Fruit fly (Drosophila melanogaster) whole organism, embryonic: ENCODE measurements around the gene Tbcc.
A peak's percentile ranks its signal among the peaks of the same experiment; 100 is the strongest.

Experiments used
- Atf-2 ChIP-seq: fragments of 200-800 bp; sonication (Bioruptor generic); optimal IDR thresholded peaks from 2 replicates; lab custom pipeline; 2016; ENCODE audit warnings: missing biosample characterization, missing genetic modification characterization
- Awh ChIP-seq: fragments of 200-800 bp; sonication (Bioruptor generic); IDR thresholded peaks from 2 replicates; pipeline ENCODE4, ENCODE4 v1.3.6; 2022; ENCODE audit warnings: missing biosample characterization, missing genetic modification characterization
- Bgb ChIP-seq: fragments of 200-800 bp; sonication (Bioruptor generic); IDR thresholded peaks from 2 replicates; pipeline ENCODE4 v1.3.6; 2022; ENCODE audit warnings: missing biosample characterization, missing genetic modification characterization; ENCODE audit not compliant: partially characterized antibody
- CG10147 ChIP-seq: fragments of 200-800 bp; sonication (Bioruptor generic); optimal IDR thresholded peaks from 2 replicates; lab custom pipeline; 2019; ENCODE audit warnings: missing biosample characterization, mild to moderate bottlenecking, missing genetic modification characterization, moderate library complexity
- CG11456 ChIP-seq: fragments of 200-800 bp; sonication (Bioruptor generic); IDR thresholded peaks from 3 replicates; pipeline ENCODE4 v1.3.6; 2022; ENCODE audit warnings: missing biosample characterization, missing genetic modification characterization
- CG12391 ChIP-seq: fragments of 200-800 bp; sonication (Bioruptor generic); optimal IDR thresholded peaks from 3 replicates; lab custom pipeline; 2018; ENCODE audit warnings: missing biosample characterization, mild to moderate bottlenecking, missing genetic modification characterization, moderate library complexity
- CG12659 ChIP-seq: fragments of 200-800 bp; sonication (Bioruptor generic); optimal IDR thresholded peaks from 3 replicates; lab custom pipeline; 2017; ENCODE audit warnings: mild to moderate bottlenecking, missing biosample characterization, missing genetic modification reagents, missing genetic modification characterization
- CG15073 ChIP-seq: fragments of 200-800 bp; sonication (Bioruptor generic); optimal IDR thresholded peaks from 2 replicates; lab custom pipeline; 2016; ENCODE audit warnings: missing biosample characterization, missing genetic modification characterization
- CG15269 ChIP-seq: fragments of 200-800 bp; sonication (Bioruptor generic); optimal IDR thresholded peaks from 2 replicates; lab custom pipeline; 2018; ENCODE audit warnings: missing biosample characterization, mild to moderate bottlenecking, missing genetic modification characterization, moderate library complexity
- CG15514 ChIP-seq: fragments of 200-800 bp; sonication (Bioruptor generic); optimal IDR thresholded peaks from 3 replicates; lab custom pipeline; 2017; ENCODE audit warnings: missing biosample characterization, missing genetic modification characterization, mild to moderate bottlenecking, moderate library complexity, missing genetic modification reagents
- CG15696 ChIP-seq: fragments of 200-800 bp; sonication (Bioruptor generic); optimal IDR thresholded peaks from 2 replicates; lab custom pipeline; 2019; ENCODE audit warnings: missing biosample characterization, mild to moderate bottlenecking, missing genetic modification characterization, moderate library complexity
- CG16863 ChIP-seq: fragments of 200-800 bp; sonication (Bioruptor generic); optimal IDR thresholded peaks from 3 replicates; lab custom pipeline; 2016; ENCODE audit warnings: missing biosample characterization, missing genetic modification characterization
- CG17328 ChIP-seq: fragments of 200-800 bp; sonication (Bioruptor generic); IDR thresholded peaks from 2 replicates; pipeline ENCODE4 v1.3.6; 2022; ENCODE audit warnings: missing biosample characterization, missing genetic modification characterization
- CG3995 ChIP-seq: fragments of 200-800 bp; sonication (Bioruptor generic); optimal IDR thresholded peaks from 3 replicates; lab custom pipeline; 2016; ENCODE audit warnings: missing biosample characterization, missing genetic modification characterization
- CG4424 ChIP-seq: fragments of 200-800 bp; sonication (Bioruptor generic); optimal IDR thresholded peaks from 3 replicates; lab custom pipeline; 2016; ENCODE audit warnings: missing biosample characterization, missing genetic modification characterization
- CG6272 ChIP-seq: fragments of 200-800 bp; sonication (Bioruptor generic); IDR thresholded peaks from 2 replicates; pipeline ENCODE4 v1.3.6; 2022; ENCODE audit warnings: missing biosample characterization, missing genetic modification characterization
- CG7987 ChIP-seq: fragments of 200-800 bp; sonication (Bioruptor generic); optimal IDR thresholded peaks from 2 replicates; lab custom pipeline; 2018; ENCODE audit warnings: missing biosample characterization, mild to moderate bottlenecking, missing genetic modification characterization, moderate library complexity
- CG8478 ChIP-seq: fragments of >200 bp; optimal IDR thresholded peaks from 2 replicates; lab custom pipeline; 2018
- CG9797 ChIP-seq: fragments of 200-800 bp; sonication (Bioruptor generic); optimal IDR thresholded peaks from 3 replicates; lab custom pipeline; 2018; ENCODE audit warnings: missing biosample characterization, mild to moderate bottlenecking, missing genetic modification characterization
- CG9932 ChIP-seq: fragments of 200-800 bp; sonication (Bioruptor generic); IDR thresholded peaks from 2 replicates; pipeline ENCODE4 v1.3.6; 2022; ENCODE audit warnings: missing biosample characterization, missing genetic modification characterization
- CrebB ChIP-seq: fragments of 200-800 bp; sonication (Bioruptor generic); optimal IDR thresholded peaks from 3 replicates; lab custom pipeline; 2018; ENCODE audit warnings: missing biosample characterization, mild to moderate bottlenecking, missing genetic modification characterization
- Dbx ChIP-seq: fragments of 200-800 bp; sonication (Bioruptor generic); IDR thresholded peaks from 3 replicates; pipeline ENCODE4 v1.3.6; 2022; ENCODE audit warnings: missing biosample characterization, missing genetic modification characterization
- Drgx ChIP-seq: fragments of 200-800 bp; sonication (Bioruptor generic); IDR thresholded peaks from 2 replicates; pipeline ENCODE4 v1.3.6; 2022; ENCODE audit warnings: missing biosample characterization, missing genetic modification characterization
- ERR ChIP-seq: fragments of 200-800 bp; sonication (Bioruptor generic); optimal IDR thresholded peaks from 2 replicates; lab custom pipeline; 2016; ENCODE audit warnings: missing biosample characterization, missing genetic modification characterization
- Ets65A ChIP-seq: fragments of 200-800 bp; sonication (Bioruptor generic); peaks from one replicate; lab custom pipeline; 2016; ENCODE audit warnings: missing biosample characterization, missing genetic modification characterization
- Ets97D ChIP-seq: fragments of 200-800 bp; sonication (Bioruptor generic); optimal IDR thresholded peaks from 3 replicates; lab custom pipeline; 2016; ENCODE audit warnings: missing biosample characterization, missing genetic modification characterization
- Fer3 ChIP-seq: fragments of 200-800 bp; sonication (Bioruptor generic); optimal IDR thresholded peaks from 2 replicates; lab custom pipeline; 2018; ENCODE audit warnings: missing biosample characterization, mild to moderate bottlenecking, missing genetic modification characterization, moderate library complexity
- Gug ChIP-seq: fragments of 200-800 bp; sonication (Bioruptor generic); IDR thresholded peaks from 4 replicates; pipeline ENCODE4 v1.3.6; 2022; ENCODE audit warnings: missing biosample characterization, missing genetic modification characterization
- Hr78 ChIP-seq, 2 experiments: fragments of 200-800 bp in 1 of 2; fragments of >200 bp in 1 of 2; sonication (Bioruptor generic) in 1 of 2; optimal IDR thresholded peaks; 2 replicates each; lab custom pipeline; 2017 to 2019; ENCODE audit warnings: missing biosample characterization in 2 of 2, missing genetic modification characterization in 2 of 2, mild to moderate bottlenecking in 1 of 2, moderate library complexity in 1 of 2
- Lim3 ChIP-seq: fragments of 200-800 bp; sonication (Bioruptor generic); IDR thresholded peaks from 2 replicates; pipeline ENCODE4 v1.3.6; 2022; ENCODE audit warnings: missing biosample characterization, missing genetic modification characterization
- Max ChIP-seq: fragments of 200-800 bp; sonication (Bioruptor generic); optimal IDR thresholded peaks from 2 replicates; lab custom pipeline; 2016; ENCODE audit warnings: missing biosample characterization, mild to moderate bottlenecking, missing genetic modification characterization
- Meics ChIP-seq: fragments of 200-800 bp; sonication (Bioruptor generic); optimal IDR thresholded peaks from 2 replicates; lab custom pipeline; 2017; ENCODE audit warnings: missing biosample characterization, mild to moderate bottlenecking, missing genetic modification characterization
- Nf-YB ChIP-seq: fragments of 200-800 bp; sonication (Bioruptor generic); optimal IDR thresholded peaks from 3 replicates; lab custom pipeline; 2019; ENCODE audit warnings: missing biosample characterization, mild to moderate bottlenecking, missing genetic modification characterization, moderate library complexity
- Nf-YC ChIP-seq: fragments of 200-800 bp; optimal IDR thresholded peaks from 3 replicates; lab custom pipeline; 2019; ENCODE audit warnings: missing biosample characterization, mild to moderate bottlenecking, missing genetic modification characterization, moderate library complexity
- Rx ChIP-seq: fragments of 200-800 bp; sonication (Bioruptor generic); IDR thresholded peaks from 2 replicates; pipeline ENCODE4 v1.3.6; 2022; ENCODE audit warnings: missing biosample characterization, missing genetic modification characterization
- ase ChIP-seq: fragments of 200-800 bp; sonication (Bioruptor generic); IDR thresholded peaks from 3 replicates; pipeline ENCODE4 v1.3.6; 2022; ENCODE audit warnings: missing biosample characterization, missing genetic modification characterization
- ash1 ChIP-seq: fragments of 200-800 bp; sonication (Bioruptor generic); optimal IDR thresholded peaks from 2 replicates; lab custom pipeline; 2018; ENCODE audit warnings: missing biosample characterization, mild to moderate bottlenecking, missing genetic modification characterization
- ci ChIP-seq: fragments of 200-800 bp; sonication (Bioruptor generic); IDR thresholded peaks from 3 replicates; pipeline ENCODE4 v1.3.6; 2022; ENCODE audit warnings: missing biosample characterization, missing genetic modification characterization
- emc ChIP-seq: fragments of 200-800 bp; sonication (Bioruptor generic); optimal IDR thresholded peaks from 2 replicates; lab custom pipeline; 2016; ENCODE audit warnings: missing biosample characterization, missing genetic modification characterization
- exex ChIP-seq: fragments of 200-800 bp; sonication (Bioruptor generic); optimal IDR thresholded peaks from 4 replicates; lab custom pipeline; 2018; ENCODE audit warnings: missing biosample characterization, mild to moderate bottlenecking, missing genetic modification characterization, moderate library complexity
- ftz-f1 ChIP-seq: fragments of 200-800 bp; sonication (Bioruptor generic); optimal IDR thresholded peaks from 2 replicates; lab custom pipeline; 2016; ENCODE audit warnings: missing biosample characterization, missing genetic modification characterization
- ind ChIP-seq: fragments of 200-800 bp; sonication (Bioruptor generic); optimal IDR thresholded peaks from 3 replicates; lab custom pipeline; 2016; ENCODE audit warnings: missing biosample characterization, missing genetic modification characterization
- inv ChIP-seq: fragments of 200-800 bp; sonication (Bioruptor generic); IDR thresholded peaks from 2 replicates; pipeline ENCODE4 v1.3.6; 2022; ENCODE audit warnings: missing biosample characterization, missing genetic modification characterization; ENCODE audit not compliant: partially characterized antibody
- nmo ChIP-seq: fragments of 200-800 bp; sonication (Bioruptor generic); optimal IDR thresholded peaks from 2 replicates; lab custom pipeline; 2018; ENCODE audit warnings: missing biosample characterization, mild to moderate bottlenecking, missing genetic modification characterization, moderate library complexity
- otp ChIP-seq: fragments of 200-800 bp; sonication (Bioruptor generic); IDR thresholded peaks from 3 replicates; pipeline ENCODE4, ENCODE4 v1.3.6; 2022; ENCODE audit warnings: missing biosample characterization, missing genetic modification characterization
- pita ChIP-seq: fragments of 200-800 bp; sonication (Bioruptor generic); optimal IDR thresholded peaks from 2 replicates; lab custom pipeline; 2017; ENCODE audit warnings: missing biosample characterization, mild to moderate bottlenecking, missing genetic modification characterization
- schlank ChIP-seq: fragments of 200-800 bp; sonication (Bioruptor generic); optimal IDR thresholded peaks from 2 replicates; lab custom pipeline; 2018; ENCODE audit warnings: missing biosample characterization, mild to moderate bottlenecking, missing genetic modification characterization
- scrt ChIP-seq: fragments of 200-800 bp; sonication (Bioruptor generic); optimal IDR thresholded peaks from 2 replicates; lab custom pipeline; 2018; ENCODE audit warnings: missing biosample characterization, mild to moderate bottlenecking, missing genetic modification characterization, moderate library complexity
- shn ChIP-seq: fragments of 200-800 bp; sonication (Bioruptor generic); optimal IDR thresholded peaks from 3 replicates; lab custom pipeline; 2016; ENCODE audit warnings: missing biosample characterization, missing genetic modification characterization
- toy ChIP-seq: fragments of 200-800 bp; sonication (Bioruptor generic); IDR thresholded peaks from 2 replicates; pipeline ENCODE4 v1.3.6; 2022; ENCODE audit warnings: missing biosample characterization, missing genetic modification characterization
- zen2 ChIP-seq: fragments of 200-800 bp; sonication (Bioruptor generic); IDR thresholded peaks from 3 replicates; pipeline ENCODE4 v1.3.6; 2022; ENCODE audit warnings: missing biosample characterization, missing genetic modification characterization; ENCODE audit not compliant: partially characterized antibody

The Tbcc gene

dm6 chr2L:4224158-4224799 is 36.7 kb upstream of the Tbcc start (continued):
- no peak for TF ChIP-seq toy (GFP tag; lab: Robert Waterston, UW)
- TF ChIP-seq Rx: no peak
- TF ChIP-seq emc (GFP tag; lab: Kevin White, UChicago): no peak
- no peak for TF ChIP-seq Awh
- TF ChIP-seq Gug: no peak
- TF ChIP-seq pita: no peak
- TF ChIP-seq CG4424 (GFP tag; lab: Kevin White, UChicago): peak; percentile 30
- TF ChIP-seq zen2 (GFP tag; lab: Robert Waterston, UW): no peak
- TF ChIP-seq CG7987 (GFP tag; lab: Kevin White, UChicago): no peak
- TF ChIP-seq Lim3: no peak
- no peak for TF ChIP-seq ash1 (GFP tag; lab: Kevin White, UChicago)
- no peak for TF ChIP-seq CG10147
- peak; percentile 30; the same call in 1 of the 3 replicates for TF ChIP-seq ci
- TF ChIP-seq exex (tag; lab: Kevin White, UChicago): peak; percentile 96
- TF ChIP-seq Nf-YC: peak; percentile 9
- TF ChIP-seq Max (GFP tag; lab: Kevin White, UChicago): peak; percentile 5
- no peak for TF ChIP-seq ase (GFP tag; lab: Robert Waterston, UW)
- TF ChIP-seq Ets65A (GFP tag; lab: Kevin White, UChicago): no peak
- no peak for TF ChIP-seq CG9797 (GFP tag; lab: Kevin White, UChicago)
- TF ChIP-seq CG9932 (GFP tag; lab: Robert Waterston, UW): peak; percentile 57
- no peak for TF ChIP-seq CG15696
- TF ChIP-seq CG15073 (GFP tag; lab: Kevin White, UChicago): no peak
- peak; percentile 43 for TF ChIP-seq ind (GFP tag; lab: Kevin White, UChicago)
- peak; percentile 57; the same call in 2 of the 3 replicates for TF ChIP-seq Dbx (GFP tag; lab: Robert Waterston, UW)
- TF ChIP-seq nmo (GFP tag; lab: Kevin White, UChicago): no peak
- peak; percentile 46 for TF ChIP-seq Meics
- TF ChIP-seq shn (GFP tag; lab: Kevin White, UChicago): no peak
- TF ChIP-seq CG6272 (GFP tag; lab: Robert Waterston, UW): no peak
- no peak for TF ChIP-seq Drgx (GFP tag; lab: Robert Waterston, UW)
- TF ChIP-seq Nf-YB (GFP tag; lab: Kevin White, UChicago): no peak
- TF ChIP-seq schlank (tag; lab: Kevin White, UChicago): no peak
- no peak for TF ChIP-seq CG11456 (GFP tag; lab: Robert Waterston, UW)
- no peak for TF ChIP-seq CG15269 (tag; lab: Kevin White, UChicago)
- TF ChIP-seq CG8478 (lab: Kevin White, UChicago): no peak
- no peak for TF ChIP-seq ERR (GFP tag; lab: Kevin White, UChicago)
- TF ChIP-seq scrt (GFP tag; lab: Kevin White, UChicago): peak; percentile 11
- TF ChIP-seq CG12659: peak; percentile 47
- TF ChIP-seq CG15514 (GFP tag; lab: Kevin White, UChicago): peak; percentile 40
- TF ChIP-seq Hr78 (GFP tag; optimal IDR thresholded peaks at IDR 0.05; lab: Kevin White, UChicago): no peak
- TF ChIP-seq CG3995 (GFP tag; lab: Kevin White, UChicago): no peak
- TF ChIP-seq ftz-f1 (GFP tag; lab: Kevin White, UChicago): no peak
- peak; percentile 4 for TF ChIP-seq CrebB
- peak; percentile 29 for TF ChIP-seq CG12391 (tag; lab: Kevin White, UChicago)
- no peak for TF ChIP-seq CG17328 (GFP tag; lab: Robert Waterston, UW)
- TF ChIP-seq Bgb (GFP tag; lab: Robert Waterston, UW): peak; percentile 41; the same call in 1 of the 2 replicates
- peak; percentile 37 for TF ChIP-seq Ets97D (GFP tag; lab: Kevin White, UChicago)
- TF ChIP-seq otp (GFP tag; lab: Robert Waterston, UW): no peak
- no peak for TF ChIP-seq inv (GFP tag; lab: Robert Waterston, UW)
- TF ChIP-seq Fer3: peak; percentile 52
- TF ChIP-seq CG16863 (GFP tag; lab: Kevin White, UChicago): no peak
- TF ChIP-seq Atf-2 (GFP tag; lab: Kevin White, UChicago): no peak
